Fruit fly (Drosophila melanogaster) Kc167 (cell line): Measurements from ENCODE around the gene moi.

Source experiments
- Myc ChIP-seq: fragments of >200 bp; optimal IDR thresholded peaks from 2 replicates; lab custom pipeline; 2017; ENCODE audit warnings: missing external identifiers
- Sin3A ChIP-seq: fragments of >200 bp; optimal IDR thresholded peaks from 2 replicates; lab custom pipeline; 2018; ENCODE audit warnings: missing external identifiers
- h ChIP-seq: fragments of >200 bp; optimal IDR thresholded peaks from 3 replicates; lab custom pipeline; 2018; ENCODE audit warnings: missing external identifiers
- psq ChIP-seq: fragments of >200 bp; optimal IDR thresholded peaks from 2 replicates; lab custom pipeline; 2017; ENCODE audit warnings: missing external identifiers
- ttk ChIP-seq: sonication (Bioruptor generic); optimal IDR thresholded peaks from 2 replicates; lab custom pipeline; 2017; ENCODE audit warnings: missing external identifiers

DNA sequence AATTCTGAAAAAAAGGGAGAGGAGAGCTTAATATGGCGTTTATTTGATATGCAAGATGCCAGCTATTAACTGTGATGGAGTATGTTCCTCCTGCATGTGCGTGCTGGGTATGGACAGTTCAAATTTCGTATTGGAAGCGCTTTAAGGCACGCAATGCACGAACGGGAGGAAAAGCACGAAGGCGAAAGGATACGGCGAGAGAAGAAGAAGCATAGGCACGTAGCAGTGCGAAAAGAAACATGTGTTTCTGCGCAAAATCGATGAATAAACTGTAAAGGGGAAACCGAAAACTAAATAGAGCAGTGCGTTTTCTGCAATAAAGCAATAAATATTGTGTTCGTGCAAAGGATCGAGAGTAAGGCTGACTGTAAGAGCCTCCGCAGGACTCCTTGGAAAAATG lies 39.4 kb upstream of the moi start, which contains the start of gene CG14314:
- TF ChIP-seq Sin3A (lab: Kevin White, UChicago) (no peak), h (lab: Kevin White, UChicago) (no peak), Myc (lab: Kevin White, UChicago) (no peak), psq (lab: Kevin White, UChicago) (no peak), ttk (lab: Kevin White, UChicago) (no peak)
